Fruit fly (Drosophila melanogaster) whole organism, prepupa: Measurements from ENCODE around the gene CG18808.

ENCODE experiments used
- CG10669 ChIP-seq: fragments of 200-800 bp; sonication (Bioruptor generic); optimal IDR thresholded peaks from 3 replicates; lab custom pipeline; 2018; ENCODE audit warnings: missing biosample characterization, mild to moderate bottlenecking, missing genetic modification characterization, moderate library complexity
- CG11902 ChIP-seq: fragments of 200-800 bp; sonication (Bioruptor generic); optimal IDR thresholded peaks from 3 replicates; lab custom pipeline; 2016; ENCODE audit warnings: missing biosample characterization, missing genetic modification characterization
- CG3032 ChIP-seq: fragments of 200-800 bp; optimal IDR thresholded peaks from 2 replicates; lab custom pipeline; 2019; ENCODE audit warnings: missing biosample characterization, mild to moderate bottlenecking, missing genetic modification characterization, moderate library complexity
- CG4318 ChIP-seq: fragments of 200-800 bp; sonication (Bioruptor generic); optimal IDR thresholded peaks from 3 replicates; lab custom pipeline; 2017; ENCODE audit warnings: missing biosample characterization, mild to moderate bottlenecking, missing genetic modification characterization
- CG6163 ChIP-seq: fragments of 200-800 bp; sonication (Bioruptor generic); IDR thresholded peaks from 3 replicates; pipeline ENCODE4 v1.3.6; 2022; ENCODE audit warnings: missing biosample characterization, missing genetic modification characterization
- CG6808 ChIP-seq: fragments of 200-800 bp; sonication (Bioruptor generic); optimal IDR thresholded peaks from 3 replicates; lab custom pipeline; 2017; ENCODE audit warnings: missing biosample characterization, missing genetic modification characterization, mild to moderate bottlenecking, moderate library complexity, missing genetic modification reagents
- CG6854 ChIP-seq: fragments of 200-800 bp; sonication (Bioruptor generic); optimal IDR thresholded peaks from 2 replicates; lab custom pipeline; 2017; ENCODE audit warnings: missing biosample characterization, mild to moderate bottlenecking, missing genetic modification characterization
- Eip78C ChIP-seq: fragments of 200-800 bp; sonication (Bioruptor generic); peaks from one replicate; lab custom pipeline; 2016; ENCODE audit warnings: missing biosample characterization, missing genetic modification characterization
- Eip93F ChIP-seq: fragments of 200-800 bp; sonication (Bioruptor generic); optimal IDR thresholded peaks from 2 replicates; lab custom pipeline; 2016; ENCODE audit warnings: missing biosample characterization, mild to moderate bottlenecking, missing genetic modification characterization
- Lpt ChIP-seq: fragments of 200-800 bp; sonication (Bioruptor generic); optimal IDR thresholded peaks from 3 replicates; lab custom pipeline; 2016; ENCODE audit warnings: missing biosample characterization, missing genetic modification characterization
- cyc ChIP-seq: fragments of 200-800 bp; sonication (Bioruptor generic); optimal IDR thresholded peaks from 3 replicates; lab custom pipeline; 2016; ENCODE audit warnings: missing biosample characterization, missing genetic modification characterization
- eg ChIP-seq: fragments of 200-800 bp; sonication (Bioruptor generic); IDR thresholded peaks from 3 replicates; pipeline ENCODE4 v1.3.6; 2022; ENCODE audit warnings: missing biosample characterization, missing genetic modification characterization
- svp ChIP-seq: fragments of 200-800 bp; sonication (Bioruptor generic); peaks from one replicate; lab custom pipeline; 2016; ENCODE audit warnings: missing biosample characterization, missing genetic modification characterization

DNA sequence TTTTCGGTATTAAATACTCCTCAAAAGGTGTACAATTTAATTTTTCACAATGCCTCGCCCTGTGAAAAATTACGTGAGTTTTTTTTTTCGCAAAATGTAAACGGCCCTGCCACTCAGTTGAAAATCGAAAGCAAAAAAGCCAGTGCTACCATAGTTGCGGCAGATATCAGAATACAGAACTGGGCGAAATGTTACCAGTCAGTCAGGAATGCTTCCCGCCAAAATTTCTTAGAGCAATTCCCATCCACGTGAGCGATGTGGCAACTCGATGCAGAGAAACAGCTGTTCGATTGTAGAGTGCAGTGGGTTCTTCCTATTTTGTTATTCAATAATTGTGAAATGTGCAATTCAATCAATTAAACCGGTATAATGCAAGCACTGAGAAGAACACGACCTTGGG is 18.4 kb upstream of the CG18808 start, which contains the start of the genes Dhc64C and LeuRS-m:
- TF ChIP-seq cyc (GFP tag; lab: Kevin White, UChicago) = peak; percentile 20
- TF ChIP-seq svp = no peak
- TF ChIP-seq CG6808 (GFP tag; lab: Kevin White, UChicago) = no peak
- no peak for TF ChIP-seq Lpt (GFP tag; lab: Kevin White, UChicago)
- peak; percentile 42 for TF ChIP-seq Eip78C (GFP tag; lab: Kevin White, UChicago)
- no peak for TF ChIP-seq CG6163 (GFP tag; lab: Robert Waterston, UW)
- TF ChIP-seq CG3032 = no peak
- TF ChIP-seq CG10669 (GFP tag; lab: Kevin White, UChicago) = no peak
- TF ChIP-seq Eip93F = no peak
- no peak for TF ChIP-seq CG4318 (GFP tag; lab: Kevin White, UChicago)
- no peak for TF ChIP-seq eg (GFP tag; lab: Robert Waterston, UW)
- no peak for TF ChIP-seq CG6854 (GFP tag; lab: Kevin White, UChicago)
- no peak for TF ChIP-seq CG11902 (GFP tag; lab: Kevin White, UChicago)
